Fruit fly (Drosophila melanogaster): Measurements from ENCODE around the gene CG11679.

CG11679 gene

dm6 chrX:15709624-15709983, 29.1 kb downstream of the CG11679 start:
- TF ChIP-seq CG32264 (GFP tag; optimal IDR thresholded peaks at IDR 0.05): no peak
- TF ChIP-seq h (GFP tag; optimal IDR thresholded peaks at IDR 0.05): no peak
- no peak for TF ChIP-seq tai (GFP tag; optimal IDR thresholded peaks at IDR 0.05)
- TF ChIP-seq woc (GFP tag; optimal IDR thresholded peaks at IDR 0.05): peak; percentile 3
- TF ChIP-seq foxo (GFP tag; optimal IDR thresholded peaks at IDR 0.05): peak in 1 of 2 experiments; percentile 40
- peak; percentile 38 for TF ChIP-seq rgr (GFP tag; optimal IDR thresholded peaks at IDR 0.05)
- peak; percentile 6 for TF ChIP-seq psq (GFP tag; optimal IDR thresholded peaks at IDR 0.05)
- TF ChIP-seq brk (GFP tag; optimal IDR thresholded peaks at IDR 0.05): no peak
- peak; percentile 13 for TF ChIP-seq Hr83 (GFP tag; optimal IDR thresholded peaks at IDR 0.05; ENCODE audit: poor library complexity, severe bottlenecking)
- TF ChIP-seq ey (GFP tag; optimal IDR thresholded peaks at IDR 0.05): peak; percentile 9
- peak; percentile 36 for TF ChIP-seq br (GFP tag; optimal IDR thresholded peaks at IDR 0.05)
- TF ChIP-seq Mio (GFP tag; optimal IDR thresholded peaks at IDR 0.05): no peak
- TF ChIP-seq sage (GFP tag; optimal IDR thresholded peaks at IDR 0.05): no peak
- peak; percentile 4 for TF ChIP-seq Hnf4 (GFP tag; optimal IDR thresholded peaks at IDR 0.05)

DNA sequence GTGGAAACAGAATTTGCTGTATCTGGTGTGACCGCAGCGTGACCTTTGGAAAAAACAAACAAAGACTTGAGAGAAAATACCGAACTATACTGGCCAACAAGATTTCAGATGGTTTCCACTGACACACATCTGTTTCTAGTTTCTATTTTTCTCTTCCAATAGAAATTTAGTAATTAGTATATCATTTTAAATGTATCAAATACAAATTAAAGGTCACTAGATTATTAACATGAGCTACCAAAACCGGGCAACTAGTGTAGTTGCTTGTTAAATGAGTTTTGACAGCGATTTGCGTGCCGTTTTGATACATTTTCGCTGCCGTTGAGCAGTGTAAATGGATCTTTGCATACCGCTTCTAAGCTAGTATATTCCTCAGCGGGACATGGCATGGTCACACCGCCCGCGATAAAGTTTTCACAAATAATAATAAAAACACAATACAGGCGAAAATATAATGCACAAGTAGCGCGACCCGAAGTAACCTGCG, 35.0 kb downstream of the CG11679 start, which contains the start of the genes Pis and Hap40:
Gene Pis (minus strand): TSS at position 51 of the 487 bp plus-strand sequence.
Gene Hap40 (plus strand): TSS at position 406 of the 487 bp plus-strand sequence.
- no peak for TF ChIP-seq Myc (optimal IDR thresholded peaks at IDR 0.05)
- peak; percentile 25 for TF ChIP-seq OdsH (GFP tag; optimal IDR thresholded peaks at IDR 0.05)
- no peak for TF ChIP-seq Hr78 (GFP tag; optimal IDR thresholded peaks at IDR 0.05)
- TF ChIP-seq sv (GFP tag; optimal IDR thresholded peaks at IDR 0.05): peak; percentile 29
- TF ChIP-seq Hnf4 (GFP tag; optimal IDR thresholded peaks at IDR 0.05): no peak
- peak; percentile 63 for TF ChIP-seq Sp1 (GFP tag; optimal IDR thresholded peaks at IDR 0.05)
- TF ChIP-seq usp (GFP tag; optimal IDR thresholded peaks at IDR 0.05): no peak
- TF ChIP-seq lola (GFP tag; optimal IDR thresholded peaks at IDR 0.05): no peak
- no peak for TF ChIP-seq GATAd (GFP tag; optimal IDR thresholded peaks at IDR 0.05)
- TF ChIP-seq jim (GFP tag; optimal IDR thresholded peaks at IDR 0.05): no peak
- peak; percentile 80 for TF ChIP-seq HLH106 (tag; optimal IDR thresholded peaks at IDR 0.05)
- TF ChIP-seq Vsx2 (GFP tag; optimal IDR thresholded peaks at IDR 0.05; ENCODE audit: partially characterized antibody): no peak
- TF ChIP-seq ey (GFP tag; optimal IDR thresholded peaks at IDR 0.05): peak; percentile 41
- no peak for TF ChIP-seq pan (optimal IDR thresholded peaks at IDR 0.05)
- TF ChIP-seq dl (GFP tag; optimal IDR thresholded peaks at IDR 0.05; ENCODE audit: insufficient read depth in 1 of 2, partially characterized antibody in 2 of 2): no peak
- peak; percentile 49 for TF ChIP-seq CG9705 (GFP tag; optimal IDR thresholded peaks at IDR 0.05)
- TF ChIP-seq sage (GFP tag; optimal IDR thresholded peaks at IDR 0.05): no peak
- TF ChIP-seq h (GFP tag; optimal IDR thresholded peaks at IDR 0.05): peak; percentile 67
- TF ChIP-seq woc (GFP tag; optimal IDR thresholded peaks at IDR 0.05): peak; percentile 55
- no peak for TF ChIP-seq Abd-B (GFP tag; optimal IDR thresholded peaks at IDR 0.05)
- TF ChIP-seq N (GFP tag; optimal IDR thresholded peaks at IDR 0.05): peak; percentile 9
- TF ChIP-seq CrebA (GFP tag; optimal IDR thresholded peaks at IDR 0.05; ENCODE audit: borderline replicate concordance): no peak
- no peak for TF ChIP-seq Jra (GFP tag; optimal IDR thresholded peaks at IDR 0.05)
- no peak for TF ChIP-seq Dfd (GFP tag; optimal IDR thresholded peaks at IDR 0.05)
- no peak for TF ChIP-seq Hr83 (GFP tag; optimal IDR thresholded peaks at IDR 0.05; ENCODE audit: poor library complexity, severe bottlenecking)
- TF ChIP-seq rgr (GFP tag; optimal IDR thresholded peaks at IDR 0.05): peak; percentile 63
- TF ChIP-seq br (GFP tag; optimal IDR thresholded peaks at IDR 0.05): peak; percentile 54
- TF ChIP-seq tai (GFP tag; optimal IDR thresholded peaks at IDR 0.05): no peak
- peak in 1 of 2 experiments; percentile 74 for TF ChIP-seq foxo (GFP tag; optimal IDR thresholded peaks at IDR 0.05)
- no peak for TF ChIP-seq brk (GFP tag; optimal IDR thresholded peaks at IDR 0.05)
- no peak for TF ChIP-seq dsf (GFP tag; optimal IDR thresholded peaks at IDR 0.05; ENCODE audit: borderline replicate concordance)
- no peak for TF ChIP-seq Rel (GFP tag; optimal IDR thresholded peaks at IDR 0.05)
- TF ChIP-seq Rel (tag; optimal IDR thresholded peaks at IDR 0.05): peak; percentile 34
- TF ChIP-seq Mio (GFP tag; optimal IDR thresholded peaks at IDR 0.05): no peak
- TF ChIP-seq CG32264 (GFP tag; optimal IDR thresholded peaks at IDR 0.05): no peak
- peak; percentile 68 for TF ChIP-seq dmrt93B (GFP tag; optimal IDR thresholded peaks at IDR 0.05)
- TF ChIP-seq psq (GFP tag; optimal IDR thresholded peaks at IDR 0.05): peak; percentile 40
- TF ChIP-seq Dif (GFP tag; optimal IDR thresholded peaks at IDR 0.05; ENCODE audit: partially characterized antibody): no peak
- TF ChIP-seq fru (GFP tag; optimal IDR thresholded peaks at IDR 0.05): no peak
